Fruit fly (Drosophila melanogaster) whole organism, embryonic: ENCODE data around the gene CG7296.

Experiments used
- Aef1 ChIP-seq: fragments of 200-800 bp; sonication (Bioruptor generic); IDR thresholded peaks from 3 replicates; pipeline ENCODE4 v1.3.6; 2022; ENCODE audit warnings: missing biosample characterization, missing genetic modification characterization
- CG10321 ChIP-seq: fragments of 200-800 bp; sonication (Bioruptor generic); IDR thresholded peaks from 2 replicates; pipeline ENCODE4 v1.3.6; 2022; ENCODE audit warnings: missing biosample characterization, missing genetic modification characterization
- CG1233 ChIP-seq: fragments of 200-800 bp; sonication (Bioruptor generic); optimal IDR thresholded peaks from 4 replicates; lab custom pipeline; 2018; ENCODE audit warnings: missing biosample characterization, mild to moderate bottlenecking, missing genetic modification characterization
- CG13123 ChIP-seq: fragments of 200-800 bp; sonication (Bioruptor generic); optimal IDR thresholded peaks from 2 replicates; lab custom pipeline; 2016; ENCODE audit warnings: missing biosample characterization, missing genetic modification characterization
- CG15073 ChIP-seq: fragments of 200-800 bp; sonication (Bioruptor generic); optimal IDR thresholded peaks from 2 replicates; lab custom pipeline; 2016; ENCODE audit warnings: missing biosample characterization, missing genetic modification characterization
- CG1529 ChIP-seq: fragments of 200-800 bp; sonication (Bioruptor generic); optimal IDR thresholded peaks from 3 replicates; lab custom pipeline; 2018; ENCODE audit warnings: missing biosample characterization, missing genetic modification characterization
- CG1832 ChIP-seq: fragments of 200-800 bp; sonication (Bioruptor generic); optimal IDR thresholded peaks from 2 replicates; lab custom pipeline; 2017; ENCODE audit warnings: missing biosample characterization, mild to moderate bottlenecking, missing genetic modification characterization, inconsistent platforms
- CG32767 ChIP-seq: fragments of 200-800 bp; sonication (Bioruptor generic); IDR thresholded peaks from 2 replicates; pipeline ENCODE4 v1.3.6; 2022; ENCODE audit warnings: missing biosample characterization, missing genetic modification characterization
- CG32772 ChIP-seq: fragments of 200-800 bp; sonication (Bioruptor generic); IDR thresholded peaks from 2 replicates; pipeline ENCODE4 v1.3.6; 2022; ENCODE audit warnings: missing biosample characterization, missing genetic modification characterization
- CG3847 ChIP-seq: fragments of 200-800 bp; sonication (Bioruptor generic); IDR thresholded peaks from 2 replicates; pipeline ENCODE4 v1.3.6; 2022; ENCODE audit warnings: missing biosample characterization, missing genetic modification characterization
- CG4854 ChIP-seq: fragments of 200-800 bp; sonication (Bioruptor generic); optimal IDR thresholded peaks from 2 replicates; lab custom pipeline; 2016; ENCODE audit warnings: missing biosample characterization, missing genetic modification characterization, inconsistent platforms
- CG5180 ChIP-seq: fragments of 200-800 bp; sonication (Bioruptor generic); optimal IDR thresholded peaks from 3 replicates; lab custom pipeline; 2017; ENCODE audit warnings: missing biosample characterization, missing genetic modification characterization, mild to moderate bottlenecking, moderate library complexity, missing genetic modification reagents
- CG6654 ChIP-seq: fragments of 200-800 bp; sonication (Bioruptor generic); optimal IDR thresholded peaks from 2 replicates; lab custom pipeline; 2017; ENCODE audit warnings: missing biosample characterization, mild to moderate bottlenecking, missing genetic modification characterization
- CG6689 ChIP-seq: fragments of 200-800 bp; sonication (Bioruptor generic); IDR thresholded peaks from 2 replicates; pipeline ENCODE4 v1.3.6; 2022; ENCODE audit warnings: missing biosample characterization, missing genetic modification characterization
- CG6765 ChIP-seq: fragments of 200-800 bp; sonication (Bioruptor generic); optimal IDR thresholded peaks from 3 replicates; lab custom pipeline; 2017; ENCODE audit warnings: missing biosample characterization, mild to moderate bottlenecking, missing genetic modification characterization
- CG6813 ChIP-seq: fragments of 200-800 bp; sonication (Bioruptor generic); optimal IDR thresholded peaks from 2 replicates; lab custom pipeline; 2017; ENCODE audit warnings: missing biosample characterization, missing genetic modification characterization, mild to moderate bottlenecking, moderate library complexity, missing genetic modification reagents
- CG7745 ChIP-seq: fragments of 200-800 bp; sonication (Bioruptor generic); optimal IDR thresholded peaks from 2 replicates; lab custom pipeline; 2018; ENCODE audit warnings: missing biosample characterization, mild to moderate bottlenecking, missing genetic modification characterization, moderate library complexity
- CG8089 ChIP-seq: fragments of 200-800 bp; sonication (Bioruptor generic); optimal IDR thresholded peaks from 3 replicates; lab custom pipeline; 2016; ENCODE audit warnings: missing biosample characterization, missing genetic modification characterization
- CG9727 ChIP-seq: fragments of 200-800 bp; sonication (Bioruptor generic); optimal IDR thresholded peaks from 3 replicates; lab custom pipeline; 2017; ENCODE audit warnings: missing biosample characterization, mild to moderate bottlenecking, missing genetic modification characterization
- CHES-1-like ChIP-seq: fragments of 200-800 bp; sonication (Bioruptor generic); optimal IDR thresholded peaks from 2 replicates; lab custom pipeline; 2016; ENCODE audit warnings: missing biosample characterization, missing genetic modification characterization
- Dip3 ChIP-seq: fragments of 200-800 bp; sonication (Bioruptor generic); optimal IDR thresholded peaks from 3 replicates; lab custom pipeline; 2016; ENCODE audit warnings: missing biosample characterization, missing genetic modification characterization
- E2f2 ChIP-seq: fragments of 200-800 bp; sonication (Bioruptor generic); IDR thresholded peaks from 2 replicates; pipeline ENCODE4 v1.3.6; 2022; ENCODE audit warnings: missing biosample characterization, missing genetic modification characterization
- Fer3 ChIP-seq: fragments of 200-800 bp; sonication (Bioruptor generic); optimal IDR thresholded peaks from 2 replicates; lab custom pipeline; 2018; ENCODE audit warnings: missing biosample characterization, mild to moderate bottlenecking, missing genetic modification characterization, moderate library complexity
- Lim3 ChIP-seq: fragments of 200-800 bp; sonication (Bioruptor generic); IDR thresholded peaks from 2 replicates; pipeline ENCODE4 v1.3.6; 2022; ENCODE audit warnings: missing biosample characterization, missing genetic modification characterization
- Max ChIP-seq: fragments of 200-800 bp; sonication (Bioruptor generic); optimal IDR thresholded peaks from 2 replicates; lab custom pipeline; 2016; ENCODE audit warnings: missing biosample characterization, mild to moderate bottlenecking, missing genetic modification characterization
- NFAT ChIP-seq: fragments of 200-800 bp; sonication (Bioruptor generic); IDR thresholded peaks from 2 replicates; pipeline ENCODE4 v1.3.6; 2022; ENCODE audit warnings: missing biosample characterization, missing genetic modification characterization
- PHDP ChIP-seq: fragments of 200-800 bp; sonication (Bioruptor generic); optimal IDR thresholded peaks from 3 replicates; lab custom pipeline; 2018; ENCODE audit warnings: missing biosample characterization, mild to moderate bottlenecking, missing genetic modification characterization, moderate library complexity
- Vsx1 ChIP-seq: fragments of 200-800 bp; sonication (Bioruptor generic); optimal IDR thresholded peaks from 2 replicates; lab custom pipeline; 2017; ENCODE audit warnings: missing biosample characterization, mild to moderate bottlenecking, missing genetic modification characterization, missing genetic modification reagents
- Xrp1 ChIP-seq: fragments of 200-800 bp; sonication (Bioruptor generic); IDR thresholded peaks from 2 replicates; pipeline ENCODE4 v1.3.6; 2022; ENCODE audit warnings: missing biosample characterization, missing genetic modification characterization
- ase ChIP-seq: fragments of 200-800 bp; sonication (Bioruptor generic); IDR thresholded peaks from 3 replicates; pipeline ENCODE4 v1.3.6; 2022; ENCODE audit warnings: missing biosample characterization, missing genetic modification characterization
- caup ChIP-seq: fragments of 200-800 bp; sonication (Bioruptor generic); optimal IDR thresholded peaks from 3 replicates; lab custom pipeline; 2017; ENCODE audit warnings: missing biosample characterization, mild to moderate bottlenecking, missing genetic modification characterization, moderate library complexity; ENCODE audit not compliant: severe bottlenecking
- croc ChIP-seq: fragments of 200-800 bp; sonication (Bioruptor generic); conservative IDR thresholded peaks from 3 replicates; pipeline ENCODE4 v1.3.6; 2022; ENCODE audit warnings: missing biosample characterization, missing genetic modification characterization
- crp ChIP-seq, 2 experiments: fragments of 200-800 bp; sonication (Bioruptor generic); optimal IDR thresholded peaks; 2 replicates in 1 of 2; 3 replicates in 1 of 2; lab custom pipeline; 2017; ENCODE audit warnings: missing biosample characterization in 2 of 2, missing genetic modification characterization in 2 of 2, mild to moderate bottlenecking in 1 of 2, moderate library complexity in 1 of 2
- cwo ChIP-seq: fragments of 200-800 bp; sonication (Bioruptor generic); optimal IDR thresholded peaks from 3 replicates; lab custom pipeline; 2017; ENCODE audit warnings: missing biosample characterization, missing genetic modification characterization, mild to moderate bottlenecking, moderate library complexity, missing genetic modification reagents
- dpn ChIP-seq, 2 experiments: fragments of 200-800 bp; sonication (Bioruptor generic); optimal IDR thresholded peaks; 3 replicates each; lab custom pipeline; 2016; ENCODE audit warnings: missing biosample characterization in 2 of 2, missing genetic modification characterization in 2 of 2
- exex ChIP-seq: fragments of 200-800 bp; sonication (Bioruptor generic); optimal IDR thresholded peaks from 4 replicates; lab custom pipeline; 2018; ENCODE audit warnings: missing biosample characterization, mild to moderate bottlenecking, missing genetic modification characterization, moderate library complexity
- grau ChIP-seq: fragments of 200-800 bp; optimal IDR thresholded peaks from 3 replicates; lab custom pipeline; 2019; ENCODE audit warnings: missing biosample characterization, mild to moderate bottlenecking, missing genetic modification characterization, moderate library complexity
- grn ChIP-seq: fragments of 200-800 bp; sonication (Bioruptor generic); optimal IDR thresholded peaks from 3 replicates; lab custom pipeline; 2017; ENCODE audit warnings: missing biosample characterization, missing genetic modification characterization
- hkb ChIP-seq, 2 experiments: fragments of 200-800 bp in 1 of 2; fragments of >200 bp in 1 of 2; sonication (Bioruptor generic) in 1 of 2; IDR thresholded peaks in 1 of 2; optimal IDR thresholded peaks in 1 of 2; 2 replicates each; pipeline versions ENCODE4 v1.3.6 to Lab custom; 2017 to 2022; ENCODE audit warnings: missing biosample characterization in 1 of 2, missing genetic modification characterization in 1 of 2
- hth ChIP-seq: fragments of >200 bp; optimal IDR thresholded peaks from 2 replicates; lab custom pipeline; 2017; ENCODE audit warnings: inconsistent platforms
- mam ChIP-seq: fragments of 200-800 bp; sonication (Bioruptor generic); optimal IDR thresholded peaks from 3 replicates; lab custom pipeline; 2016; ENCODE audit warnings: missing biosample characterization, missing genetic modification characterization
- mirr ChIP-seq: fragments of 200-800 bp; sonication (Bioruptor generic); optimal IDR thresholded peaks from 3 replicates; lab custom pipeline; 2018; ENCODE audit warnings: missing biosample characterization, mild to moderate bottlenecking, missing genetic modification characterization
- pum ChIP-seq: fragments of 200-800 bp; sonication (Bioruptor generic); optimal IDR thresholded peaks from 2 replicates; lab custom pipeline; 2016; ENCODE audit warnings: missing biosample characterization, missing genetic modification characterization
- sens ChIP-seq: fragments of 200-800 bp; sonication (Bioruptor generic); peaks from one replicate; lab custom pipeline; 2016; ENCODE audit warnings: missing biosample characterization, missing genetic modification characterization
- slbo ChIP-seq: fragments of 200-800 bp; sonication (Bioruptor generic); IDR thresholded peaks from 2 replicates; pipeline ENCODE4 v1.3.6; 2022; ENCODE audit warnings: missing biosample characterization, missing genetic modification characterization
- sr ChIP-seq: fragments of 200-800 bp; sonication (Bioruptor generic); IDR thresholded peaks from 3 replicates; pipeline ENCODE4 v1.3.6; 2022; ENCODE audit warnings: missing biosample characterization, missing genetic modification characterization
- sug ChIP-seq: fragments of 200-800 bp; optimal IDR thresholded peaks from 2 replicates; lab custom pipeline; 2019; ENCODE audit warnings: missing biosample characterization, mild to moderate bottlenecking, missing genetic modification characterization, moderate library complexity
- tap ChIP-seq: fragments of 200-800 bp; optimal IDR thresholded peaks from 3 replicates; lab custom pipeline; 2019; ENCODE audit warnings: missing biosample characterization, mild to moderate bottlenecking, missing genetic modification characterization, moderate library complexity
- tin ChIP-seq: fragments of 200-800 bp; sonication (Bioruptor generic); optimal IDR thresholded peaks from 3 replicates; lab custom pipeline; 2016; ENCODE audit warnings: missing biosample characterization, missing genetic modification characterization
- vvl ChIP-seq: fragments of 200-800 bp; sonication (Bioruptor generic); IDR thresholded peaks from 2 replicates; pipeline ENCODE4 v1.3.6; 2022; ENCODE audit warnings: missing biosample characterization, missing genetic modification characterization

Gene CG7296

dm6 chr2L:10701499-10702062 is 14.7 kb upstream of the CG7296 start, which contains the start of gene Lip1:
Gene Lip1 (minus strand): TSS chr2L:10701544.
- no peak for TF ChIP-seq CG10321 (GFP tag; lab: Robert Waterston, UW)
- peak; percentile 2 for TF ChIP-seq caup (GFP tag; lab: Kevin White, UChicago)
- no peak for TF ChIP-seq PHDP (tag; lab: Kevin White, UChicago)
- TF ChIP-seq hkb (optimal IDR thresholded peaks at IDR 0.05; lab: Kevin White, UChicago), result no peak
- TF ChIP-seq hkb (GFP tag; IDR thresholded peaks at IDR 0.05; lab: Robert Waterston, UW), result no peak
- no peak for TF ChIP-seq CG15073
- 0 out of 2 replicates have a peak, but pooled peaks have one; percentile 18 for TF ChIP-seq vvl (GFP tag; lab: Robert Waterston, UW)
- TF ChIP-seq ase (GFP tag; lab: Robert Waterston, UW), result no peak
- peak; percentile 55 for TF ChIP-seq grau (tag; lab: Kevin White, UChicago)
- TF ChIP-seq Aef1, result no peak
- no peak for TF ChIP-seq Dip3 (GFP tag; lab: Kevin White, UChicago)
- TF ChIP-seq grn (GFP tag; lab: Kevin White, UChicago), result peak; percentile 6
- TF ChIP-seq CG6765 (GFP tag; lab: Kevin White, UChicago), result no peak
- TF ChIP-seq exex (tag; lab: Kevin White, UChicago), result peak; percentile 45
- TF ChIP-seq mirr (GFP tag; lab: Kevin White, UChicago), result peak; percentile 69
- peak; percentile 9 for TF ChIP-seq CG5180
- no peak for TF ChIP-seq CG1832 (GFP tag; lab: Kevin White, UChicago)
- no peak for TF ChIP-seq NFAT (GFP tag; lab: Robert Waterston, UW)
- no peak for TF ChIP-seq cwo
- TF ChIP-seq Xrp1 (GFP tag; lab: Robert Waterston, UW), result no peak
- peak; percentile 73; the same call in 1 of the 2 replicates for TF ChIP-seq Lim3 (GFP tag; lab: Robert Waterston, UW)
- no peak for TF ChIP-seq hth (lab: Kevin White, UChicago)
- peak; percentile 53 for TF ChIP-seq sens (GFP tag; lab: Kevin White, UChicago)
- no peak for TF ChIP-seq CHES-1-like
- TF ChIP-seq, all 482 proteins: peak for 9

DNA sequence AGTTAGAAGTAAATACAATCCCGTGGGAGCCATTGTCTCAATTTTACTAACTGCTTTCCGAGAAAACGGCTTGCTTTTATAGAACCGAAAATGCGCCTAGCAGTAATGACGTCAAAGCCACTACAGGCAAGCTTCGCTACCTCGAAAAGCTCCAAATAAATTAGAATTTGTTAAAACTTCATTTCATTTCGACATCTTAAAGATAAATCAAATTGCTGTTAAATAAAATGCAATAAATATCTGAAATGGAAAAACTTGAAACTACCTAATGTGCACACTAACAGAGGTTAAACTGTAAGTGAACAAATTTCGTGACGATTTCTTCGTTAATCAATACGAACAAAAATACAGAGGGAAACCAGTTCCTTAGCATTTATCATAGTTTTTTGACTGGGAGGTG is 11.1 kb upstream of the CG7296 start, which contains the start of gene CG7300:
Gene CG7300, minus strand, starts transcription at position 52 of the 400 bp plus-strand sequence.
- TF ChIP-seq CG32767 (GFP tag; lab: Robert Waterston, UW), result no peak
- TF ChIP-seq CG6813, result peak; percentile 8
- TF ChIP-seq CG1529 (GFP tag; lab: Kevin White, UChicago), result no peak
- TF ChIP-seq CG4854, result peak; percentile 36
- no peak for TF ChIP-seq CG13123
- peak; percentile 45 to 52 for TF ChIP-seq dpn (GFP tag; optimal IDR thresholded peaks at IDR 0.05; lab: Kevin White, UChicago)
- peak; percentile 81 for TF ChIP-seq slbo
- no peak for TF ChIP-seq pum (GFP tag; lab: Kevin White, UChicago)
- peak; percentile 63 for TF ChIP-seq CG3847 (GFP tag; lab: Robert Waterston, UW)
- TF ChIP-seq tap (tag; lab: Kevin White, UChicago), result peak; percentile 32
- TF ChIP-seq CG32772 (GFP tag; lab: Robert Waterston, UW), result peak; percentile 55
- no peak for TF ChIP-seq CG7745 (tag; lab: Kevin White, UChicago)
- TF ChIP-seq Fer3 (tag; lab: Kevin White, UChicago), result peak; percentile 62
- TF ChIP-seq tin (GFP tag; lab: Kevin White, UChicago), result peak; percentile 50
- peak; percentile 57 for TF ChIP-seq CG6689
- no peak for TF ChIP-seq Vsx1 (GFP tag; lab: Kevin White, UChicago)
- peak; percentile 30; the same call in 1 of the 2 replicates for TF ChIP-seq E2f2
- TF ChIP-seq CG8089 (GFP tag; lab: Kevin White, UChicago), result no peak
- TF ChIP-seq Max (GFP tag; lab: Kevin White, UChicago), result peak; percentile 16
- no peak for TF ChIP-seq CG6654 (GFP tag; lab: Kevin White, UChicago)
- no peak for TF ChIP-seq sr (GFP tag; lab: Robert Waterston, UW)
- peak; percentile 52 for TF ChIP-seq CG1233 (GFP tag; lab: Kevin White, UChicago)
- TF ChIP-seq crp (GFP tag; optimal IDR thresholded peaks at IDR 0.05; lab: Kevin White, UChicago), result no peak
- peak; percentile 17 for TF ChIP-seq CG9727 (GFP tag; lab: Kevin White, UChicago)
- TF ChIP-seq croc (GFP tag; lab: Robert Waterston, UW), result no peak; the same call in 2 of the 3 replicates
- TF ChIP-seq mam, result peak; percentile 40
- TF ChIP-seq sug (tag; lab: Kevin White, UChicago), result no peak
